Worm (Caenorhabditis elegans) whole organism, young adult: ENCODE results near the gene abcf-3.

Experiments
- B0035.1 ChIP-seq: sonication (generic microtip); optimal IDR thresholded peaks from 2 replicates; lab custom pipeline; 2016; ENCODE audit warnings: missing genetic modification characterization, mild to moderate bottlenecking, missing compliant biosample characterization, missing genotype, missing genetic modification reagents
- C17E4.6 ChIP-seq: fragments of 200-800 bp; sonication (Bioruptor generic); IDR thresholded peaks from 2 replicates; pipeline ENCODE4 v1.3.6; 2022; ENCODE audit warnings: missing genetic modification reagents, missing genetic modification characterization, missing compliant biosample characterization
- F39B2.1 ChIP-seq: fragments of 200-800 bp; sonication (Bioruptor generic); IDR thresholded peaks from 2 replicates; pipeline ENCODE4 v1.3.6; 2022; ENCODE audit warnings: missing genetic modification reagents, missing genetic modification characterization, missing compliant biosample characterization
- F55B11.4 ChIP-seq: sonication (generic microtip); optimal IDR thresholded peaks from 2 replicates; lab custom pipeline; 2016; ENCODE audit warnings: missing compliant biosample characterization, missing genetic modification characterization, borderline replicate concordance; ENCODE audit not compliant: insufficient read depth
- F57C9.4 ChIP-seq: sonication (generic microtip); optimal IDR thresholded peaks from 2 replicates; lab custom pipeline; 2017; ENCODE audit warnings: mild to moderate bottlenecking, missing genetic modification characterization, missing compliant biosample characterization
- Y53F4B.3 ChIP-seq: fragments of 200-800 bp; sonication (Bioruptor generic); IDR thresholded peaks from 2 replicates; pipeline ENCODE4 v1.3.6; 2022; ENCODE audit warnings: missing genetic modification reagents, missing genetic modification characterization, missing compliant biosample characterization
- Y56A3A.18 ChIP-seq: fragments of 200-800 bp; sonication (Bioruptor generic); IDR thresholded peaks from 2 replicates; pipeline ENCODE4 v1.3.6; 2022; ENCODE audit warnings: missing genetic modification reagents, missing genetic modification characterization, missing compliant biosample characterization
- Y67H2A.10 ChIP-seq: fragments of 200-800 bp; sonication (Bioruptor generic); conservative IDR thresholded peaks from 2 replicates; pipeline ENCODE4 v1.3.6; 2022; ENCODE audit warnings: missing genetic modification reagents, missing genetic modification characterization, missing compliant biosample characterization
- Y79H2A.3 ChIP-seq: fragments of 200-800 bp; sonication (Bioruptor generic); conservative IDR thresholded peaks from 2 replicates; pipeline ENCODE4 v1.3.6; 2022; ENCODE audit warnings: missing genetic modification reagents, missing genetic modification characterization, missing compliant biosample characterization
- ZK185.1 ChIP-seq: sonication (generic microtip); optimal IDR thresholded peaks from 2 replicates; lab custom pipeline; 2016; ENCODE audit warnings: mild to moderate bottlenecking, missing genetic modification characterization, missing compliant biosample characterization; ENCODE audit not compliant: poor library complexity, severe bottlenecking
- aptf-2 ChIP-seq: fragments of 200-800 bp; sonication (Bioruptor generic); conservative IDR thresholded peaks from 2 replicates; pipeline ENCODE4 v1.3.6; 2022; ENCODE audit warnings: missing genetic modification reagents, missing genetic modification characterization, missing compliant biosample characterization
- atf-7 ChIP-seq: sonication (generic microtip); optimal IDR thresholded peaks from 2 replicates; lab custom pipeline; 2017; ENCODE audit warnings: mild to moderate bottlenecking, missing genetic modification characterization, missing compliant biosample characterization
- attf-3 ChIP-seq: fragments of 200-800 bp; sonication (Bioruptor generic); conservative IDR thresholded peaks from 2 replicates; pipeline ENCODE4 v1.3.6; 2022; ENCODE audit warnings: missing genetic modification reagents, missing genetic modification characterization, missing compliant biosample characterization
- attf-5 ChIP-seq: fragments of 200-800 bp; sonication (Bioruptor generic); optimal IDR thresholded peaks from 2 replicates; lab custom pipeline; 2018; ENCODE audit warnings: mild to moderate bottlenecking, missing genetic modification characterization, missing compliant biosample characterization
- attf-6 ChIP-seq: fragments of 200-800 bp; sonication (Bioruptor generic); IDR thresholded peaks from 2 replicates; pipeline ENCODE4 v1.3.6; 2022; ENCODE audit warnings: missing genetic modification reagents, missing genetic modification characterization, missing compliant biosample characterization
- ceh-40 ChIP-seq: fragments of 200-800 bp; sonication (Bioruptor generic); IDR thresholded peaks from 2 replicates; pipeline ENCODE4 v1.3.6; 2022; ENCODE audit warnings: missing genetic modification characterization, missing compliant biosample characterization
- chd-7 ChIP-seq: sonication (generic microtip); optimal IDR thresholded peaks from 2 replicates; lab custom pipeline; 2016; ENCODE audit warnings: mild to moderate bottlenecking, missing genetic modification characterization, moderate library complexity, missing compliant biosample characterization
- die-1 ChIP-seq: sonication (generic microtip); optimal IDR thresholded peaks from 2 replicates; lab custom pipeline; 2016; ENCODE audit warnings: missing genotype, mild to moderate bottlenecking, missing genetic modification characterization, missing compliant biosample characterization
- dox-1 ChIP-seq: fragments of 200-800 bp; sonication (Bioruptor generic); IDR thresholded peaks from 2 replicates; pipeline ENCODE4 v1.3.6; 2022; ENCODE audit warnings: missing genetic modification reagents, missing genetic modification characterization, missing compliant biosample characterization
- efl-1 ChIP-seq: fragments of 150-350 bp; optimal IDR thresholded peaks from 2 replicates; lab custom pipeline; 2014; ENCODE audit warnings: missing biosample characterization, missing genetic modification reagents, missing genetic modification characterization
- egrh-3 ChIP-seq: fragments of 200-800 bp; sonication (Bioruptor generic); IDR thresholded peaks from 2 replicates; pipeline ENCODE4 v1.3.6; 2022; ENCODE audit warnings: missing genetic modification reagents, missing genetic modification characterization, missing compliant biosample characterization
- gei-17 ChIP-seq: fragments of 200-800 bp; sonication (Bioruptor generic); optimal IDR thresholded peaks from 2 replicates; lab custom pipeline; 2018; ENCODE audit warnings: mild to moderate bottlenecking, missing genetic modification characterization, missing compliant biosample characterization
- hlh-26 ChIP-seq: fragments of 200-800 bp; sonication (Bioruptor generic); conservative IDR thresholded peaks from 2 replicates; pipeline ENCODE4 v1.3.6; 2022; ENCODE audit warnings: missing genetic modification reagents, missing genetic modification characterization, missing compliant biosample characterization
- hmg-20 ChIP-seq: fragments of 200-800 bp; sonication (Bioruptor generic); IDR thresholded peaks from 2 replicates; pipeline ENCODE4 v1.3.6; 2022; ENCODE audit warnings: missing genetic modification reagents, missing genetic modification characterization, missing compliant biosample characterization
- hsf-1 ChIP-seq: fragments of 200-800 bp; sonication (Bioruptor generic); IDR thresholded peaks from 2 replicates; pipeline ENCODE4 v1.3.6; 2022; ENCODE audit warnings: missing genetic modification reagents, missing genetic modification characterization, missing compliant biosample characterization
- lag-1 ChIP-seq: fragments of 200-800 bp; sonication (Bioruptor generic); IDR thresholded peaks from 2 replicates; pipeline ENCODE4 v1.3.6; 2022; ENCODE audit warnings: missing genetic modification reagents, missing genetic modification characterization, missing compliant biosample characterization
- lin-35 ChIP-seq, 3 experiments: fragments of 150-350 bp in 2 of 3; sonication (generic microtip) in 1 of 3; optimal IDR thresholded peaks; 2 replicates each; lab custom pipeline; 2014 to 2018; ENCODE audit warnings: missing biosample characterization in 3 of 3, missing genetic modification characterization in 3 of 3, missing genetic modification reagents in 3 of 3
- lir-1 ChIP-seq: fragments of 200-800 bp; sonication (Bioruptor generic); conservative IDR thresholded peaks from 2 replicates; pipeline ENCODE4 v1.3.6; 2022; ENCODE audit warnings: missing genetic modification reagents, missing genetic modification characterization, missing compliant biosample characterization
- lsl-1 ChIP-seq: fragments of 200-800 bp; sonication (Bioruptor generic); optimal IDR thresholded peaks from 2 replicates; lab custom pipeline; 2018; ENCODE audit warnings: mild to moderate bottlenecking, missing genetic modification characterization, moderate library complexity, missing compliant biosample characterization
- lsy-27 ChIP-seq: sonication (generic microtip); optimal IDR thresholded peaks from 2 replicates; lab custom pipeline; 2017; ENCODE audit warnings: missing genetic modification characterization, mild to moderate bottlenecking, missing compliant biosample characterization, antibody characterized with exemption, missing genotype, borderline replicate concordance; ENCODE audit not compliant: insufficient read depth
- madf-10 ChIP-seq: sonication (generic microtip); optimal IDR thresholded peaks from 2 replicates; lab custom pipeline; 2016; ENCODE audit warnings: mild to moderate bottlenecking, missing genetic modification characterization, missing compliant biosample characterization
- mel-28 ChIP-seq: sonication (generic microtip); optimal IDR thresholded peaks from 2 replicates; lab custom pipeline; 2016; ENCODE audit warnings: borderline replicate concordance, mild to moderate bottlenecking, missing genetic modification characterization, missing compliant biosample characterization
- mes-4 ChIP-seq: sonication (generic microtip); optimal IDR thresholded peaks from 2 replicates; lab custom pipeline; 2016; ENCODE audit warnings: missing genotype, missing genetic modification characterization, missing compliant biosample characterization
- nhr-80 ChIP-seq: sonication (generic microtip); optimal IDR thresholded peaks from 2 replicates; lab custom pipeline; 2016; ENCODE audit warnings: missing genetic modification characterization, missing compliant biosample characterization
- nhr-90 ChIP-seq: sonication (generic microtip); optimal IDR thresholded peaks from 2 replicates; lab custom pipeline; 2016; ENCODE audit warnings: missing genotype, mild to moderate bottlenecking, missing genetic modification characterization, missing compliant biosample characterization
- pbrm-1 ChIP-seq: fragments of 200-800 bp; sonication (Bioruptor generic); IDR thresholded peaks from 2 replicates; pipeline ENCODE4 v1.3.6; 2022; ENCODE audit warnings: missing genetic modification reagents, missing genetic modification characterization, missing compliant biosample characterization
- rec-8 ChIP-seq, 2 experiments: sonication (generic microtip); optimal IDR thresholded peaks; 2 replicates each; lab custom pipeline; 2016; ENCODE audit warnings: mild to moderate bottlenecking in 2 of 2, missing genetic modification characterization in 2 of 2, missing genetic modification reagents in 2 of 2, missing genotype in 2 of 2, missing biosample characterization in 1 of 2, missing compliant biosample characterization in 1 of 2, moderate library complexity in 1 of 2
- repo-1 ChIP-seq: sonication (generic microtip); optimal IDR thresholded peaks from 2 replicates; lab custom pipeline; 2017; ENCODE audit warnings: mild to moderate bottlenecking, missing genetic modification characterization, missing compliant biosample characterization
- sea-2 ChIP-seq: fragments of 200-800 bp; sonication (Bioruptor generic); IDR thresholded peaks from 2 replicates; pipeline ENCODE4 v1.3.6; 2022; ENCODE audit warnings: missing genetic modification characterization, missing compliant biosample characterization
- snpc-1.1 ChIP-seq: sonication (generic microtip); optimal IDR thresholded peaks from 2 replicates; lab custom pipeline; 2017; ENCODE audit warnings: missing genetic modification characterization, mild to moderate bottlenecking, missing compliant biosample characterization, antibody characterized with exemption, moderate library complexity, missing genotype, missing genetic modification reagents; ENCODE audit not compliant: insufficient read depth
- snpc-3.4 ChIP-seq: sonication (generic microtip); optimal IDR thresholded peaks from 2 replicates; lab custom pipeline; 2017; ENCODE audit warnings: missing genetic modification characterization, mild to moderate bottlenecking, missing compliant biosample characterization, antibody characterized with exemption, moderate library complexity, missing genotype, missing genetic modification reagents
- sptf-2 ChIP-seq: fragments of 200-800 bp; sonication (Bioruptor generic); optimal IDR thresholded peaks from 2 replicates; lab custom pipeline; 2018; ENCODE audit warnings: mild to moderate bottlenecking, missing genetic modification characterization, missing compliant biosample characterization
- tbx-9 ChIP-seq: sonication (generic microtip); optimal IDR thresholded peaks from 2 replicates; lab custom pipeline; 2016; ENCODE audit warnings: borderline replicate concordance, missing genetic modification characterization, inconsistent platforms, missing compliant biosample characterization
- unc-62 ChIP-seq: fragments of 150-350 bp; optimal IDR thresholded peaks from 2 replicates; lab custom pipeline; 2014; ENCODE audit warnings: missing biosample characterization, missing genetic modification reagents, missing genetic modification characterization
- zfh-2 ChIP-seq: fragments of 200-800 bp; sonication (Bioruptor generic); conservative IDR thresholded peaks from 2 replicates; pipeline ENCODE4 v1.3.6; 2022; ENCODE audit warnings: missing genetic modification reagents, missing genetic modification characterization, missing compliant biosample characterization
- ztf-22 ChIP-seq: fragments of 200-800 bp; sonication (Bioruptor generic); optimal IDR thresholded peaks from 2 replicates; lab custom pipeline; 2018; ENCODE audit warnings: mild to moderate bottlenecking, missing genetic modification characterization, moderate library complexity, missing compliant biosample characterization
- ztf-26 ChIP-seq: sonication (generic microtip); optimal IDR thresholded peaks from 2 replicates; lab custom pipeline; 2017; ENCODE audit warnings: missing genetic modification characterization, missing compliant biosample characterization

The abcf-3 gene

DNA sequence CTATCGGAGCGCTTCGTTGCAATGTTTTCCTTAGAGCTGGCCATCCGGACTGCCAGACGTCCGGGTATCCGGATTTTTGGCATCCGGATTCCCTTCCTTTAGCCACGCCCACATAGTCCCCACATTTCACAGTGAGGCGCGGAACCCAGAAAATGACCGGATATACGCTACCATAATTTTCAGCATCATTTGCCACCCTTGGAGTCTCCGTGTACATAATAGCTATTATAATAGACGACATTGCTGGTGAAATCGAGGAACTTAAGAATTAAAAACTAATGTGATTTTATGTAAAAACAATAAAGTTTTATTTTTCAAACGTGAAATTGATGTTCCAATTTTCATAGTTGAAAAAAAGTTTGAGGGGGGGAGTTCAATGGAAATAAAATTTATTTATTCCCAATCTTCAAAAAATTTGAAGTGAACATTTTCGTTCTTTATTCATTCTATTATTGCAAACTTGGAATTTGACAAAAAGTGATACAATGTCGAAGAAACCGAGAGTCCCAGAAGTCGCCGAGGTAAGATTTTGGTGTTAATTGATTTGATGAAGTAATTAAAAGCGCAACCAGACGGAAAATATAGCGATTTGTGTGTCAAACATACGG is 37.1 kb downstream of the abcf-3 start (continued):
- TF ChIP-seq snpc-1.1 (tag; lab: Kevin White, UChicago) (peak; percentile 97), efl-1 (GFP tag; lab: Kevin White, UChicago) (no peak), F39B2.1 (no peak), attf-3 (GFP tag; lab: Robert Waterston, UW) (no peak), nhr-80 (no peak), atf-7 (tag; lab: Kevin White, UChicago) (no peak), ceh-40 (GFP tag; lab: Robert Waterston, UW) (no peak), hlh-26 (GFP tag; lab: Robert Waterston, UW) (no peak), rec-8 (tag; optimal IDR thresholded peaks at IDR 0.05; lab: Kevin White, UChicago) (peak in 1 of 2 experiments; percentile 27), chd-7 (peak; percentile 32), madf-10 (tag; lab: Kevin White, UChicago) (no peak), pbrm-1 (GFP tag; lab: Robert Waterston, UW) (no peak), sea-2 (GFP tag; lab: Robert Waterston, UW) (no peak), tbx-9 (tag; lab: Kevin White, UChicago) (no peak), Y67H2A.10 (GFP tag; lab: Robert Waterston, UW) (no peak), C17E4.6 (no peak), unc-62 (GFP tag; lab: Kevin White, UChicago) (no peak), ztf-22 (GFP tag; lab: Kevin White, UChicago) (no peak), lin-35 (GFP tag; optimal IDR thresholded peaks at IDR 0.05; lab: Kevin White, UChicago) (no peak), mes-4 (tag; lab: Kevin White, UChicago) (no peak), aptf-2 (GFP tag; lab: Robert Waterston, UW) (no peak), F57C9.4 (tag; lab: Kevin White, UChicago) (no peak), Y79H2A.3 (no peak), attf-5 (no peak), die-1 (no peak), mel-28 (tag; lab: Kevin White, UChicago) (no peak), lsl-1 (peak; percentile 62), B0035.1 (tag; lab: Kevin White, UChicago) (no peak), gei-17 (GFP tag; lab: Kevin White, UChicago) (no peak), ztf-26 (tag; lab: Kevin White, UChicago) (no peak), repo-1 (tag; lab: Kevin White, UChicago) (peak; percentile 21), egrh-3 (GFP tag; lab: Robert Waterston, UW) (no peak), lag-1 (GFP tag; lab: Robert Waterston, UW) (no peak), F55B11.4 (tag; lab: Kevin White, UChicago) (no peak), snpc-3.4 (tag; lab: Kevin White, UChicago) (peak; percentile 69), ZK185.1 (tag; lab: Kevin White, UChicago) (no peak), lsy-27 (no peak), hmg-20 (no peak), dox-1 (GFP tag; lab: Robert Waterston, UW) (no peak; the same call in 1 of the 2 replicates), Y56A3A.18 (GFP tag; lab: Robert Waterston, UW) (no peak), zfh-2 (GFP tag; lab: Robert Waterston, UW) (no peak), attf-6 (GFP tag; lab: Robert Waterston, UW) (peak; percentile 85; the same call in 1 of the 2 replicates), nhr-90 (no peak), sptf-2 (no peak), lir-1 (GFP tag; lab: Robert Waterston, UW) (0 out of 2 replicates have a peak, but pooled peaks have one; percentile 9), Y53F4B.3 (GFP tag; lab: Robert Waterston, UW) (no peak), hsf-1 (GFP tag; lab: Robert Waterston, UW) (no peak)
